Fruit fly (Drosophila melanogaster) whole organism, embryonic: Measurements from ENCODE around the gene CG42535.

Experiments
- Ada2b ChIP-seq: fragments of 200-800 bp; sonication (Bioruptor generic); IDR thresholded peaks from 2 replicates; pipeline ENCODE4 v1.3.6; 2022; ENCODE audit warnings: missing biosample characterization, missing genetic modification characterization
- BEAF-32 ChIP-seq: fragments of 200-800 bp; sonication (Bioruptor generic); optimal IDR thresholded peaks from 3 replicates; lab custom pipeline; 2017; ENCODE audit warnings: missing biosample characterization, missing genetic modification characterization, mild to moderate bottlenecking, moderate library complexity, missing genetic modification reagents
- Bgb ChIP-seq: fragments of 200-800 bp; sonication (Bioruptor generic); IDR thresholded peaks from 2 replicates; pipeline ENCODE4 v1.3.6; 2022; ENCODE audit warnings: missing biosample characterization, missing genetic modification characterization; ENCODE audit not compliant: partially characterized antibody
- CG10147 ChIP-seq: fragments of 200-800 bp; sonication (Bioruptor generic); optimal IDR thresholded peaks from 2 replicates; lab custom pipeline; 2019; ENCODE audit warnings: missing biosample characterization, mild to moderate bottlenecking, missing genetic modification characterization, moderate library complexity
- CG12769 ChIP-seq: fragments of 200-800 bp; sonication (Bioruptor generic); optimal IDR thresholded peaks from 2 replicates; lab custom pipeline; 2019; ENCODE audit warnings: missing biosample characterization, mild to moderate bottlenecking, missing genetic modification characterization, moderate library complexity
- CG14667 ChIP-seq: fragments of 200-800 bp; sonication (Bioruptor generic); IDR thresholded peaks from 2 replicates; pipeline ENCODE4 v1.3.6; 2022; ENCODE audit warnings: missing biosample characterization, missing genetic modification characterization
- CG15269 ChIP-seq: fragments of 200-800 bp; sonication (Bioruptor generic); optimal IDR thresholded peaks from 2 replicates; lab custom pipeline; 2018; ENCODE audit warnings: missing biosample characterization, mild to moderate bottlenecking, missing genetic modification characterization, moderate library complexity
- CG16813 ChIP-seq: fragments of 200-800 bp; sonication (Bioruptor generic); IDR thresholded peaks from 3 replicates; pipeline ENCODE4 v1.3.6; 2022; ENCODE audit warnings: missing biosample characterization, missing genetic modification characterization; ENCODE audit not compliant: partially characterized antibody
- CG17361 ChIP-seq: fragments of 200-800 bp; sonication (Bioruptor generic); IDR thresholded peaks from 3 replicates; pipeline ENCODE4 v1.3.6; 2022; ENCODE audit warnings: missing biosample characterization, missing genetic modification characterization
- CG17912 ChIP-seq: fragments of 200-800 bp; sonication (Bioruptor generic); optimal IDR thresholded peaks from 2 replicates; lab custom pipeline; 2018; ENCODE audit warnings: missing biosample characterization, mild to moderate bottlenecking, missing genetic modification characterization
- CG18599 ChIP-seq: fragments of 200-800 bp; sonication (Bioruptor generic); optimal IDR thresholded peaks from 3 replicates; lab custom pipeline; 2017; ENCODE audit warnings: missing biosample characterization, missing genetic modification characterization, mild to moderate bottlenecking, moderate library complexity, missing genetic modification reagents
- CG2120 ChIP-seq: fragments of 200-800 bp; sonication (Bioruptor generic); optimal IDR thresholded peaks from 3 replicates; lab custom pipeline; 2016; ENCODE audit warnings: missing biosample characterization, missing genetic modification characterization
- CG32772 ChIP-seq: fragments of 200-800 bp; sonication (Bioruptor generic); IDR thresholded peaks from 2 replicates; pipeline ENCODE4 v1.3.6; 2022; ENCODE audit warnings: missing biosample characterization, missing genetic modification characterization
- CG4404 ChIP-seq: fragments of 200-800 bp; sonication (Bioruptor generic); IDR thresholded peaks from 2 replicates; pipeline ENCODE4 v1.3.6; 2022; ENCODE audit warnings: missing biosample characterization, missing genetic modification characterization
- CG5245 ChIP-seq: fragments of 200-800 bp; sonication (Bioruptor generic); optimal IDR thresholded peaks from 3 replicates; lab custom pipeline; 2016; ENCODE audit warnings: missing biosample characterization, missing genetic modification characterization
- CG7987 ChIP-seq: fragments of 200-800 bp; sonication (Bioruptor generic); optimal IDR thresholded peaks from 2 replicates; lab custom pipeline; 2018; ENCODE audit warnings: missing biosample characterization, mild to moderate bottlenecking, missing genetic modification characterization, moderate library complexity
- CG9609 ChIP-seq: fragments of 200-800 bp; sonication (Bioruptor generic); optimal IDR thresholded peaks from 3 replicates; lab custom pipeline; 2016; ENCODE audit warnings: missing biosample characterization, missing genetic modification characterization
- CkIIα-i1 ChIP-seq: fragments of 200-800 bp; sonication (Bioruptor generic); IDR thresholded peaks from 2 replicates; pipeline ENCODE4 v1.3.6; 2022; ENCODE audit warnings: missing biosample characterization, missing genetic modification characterization
- Dip3 ChIP-seq: fragments of 200-800 bp; sonication (Bioruptor generic); optimal IDR thresholded peaks from 3 replicates; lab custom pipeline; 2016; ENCODE audit warnings: missing biosample characterization, missing genetic modification characterization
- HHEX ChIP-seq: fragments of 200-800 bp; sonication (Bioruptor generic); optimal IDR thresholded peaks from 3 replicates; lab custom pipeline; 2017; ENCODE audit warnings: missing biosample characterization, mild to moderate bottlenecking, missing genetic modification characterization, missing genetic modification reagents
- HLHmδ ChIP-seq: fragments of 200-800 bp; sonication (Bioruptor generic); optimal IDR thresholded peaks from 2 replicates; lab custom pipeline; 2018; ENCODE audit warnings: missing biosample characterization, mild to moderate bottlenecking, missing genetic modification characterization, moderate library complexity
- Hr78 ChIP-seq, 2 experiments: fragments of 200-800 bp in 1 of 2; fragments of >200 bp in 1 of 2; sonication (Bioruptor generic) in 1 of 2; optimal IDR thresholded peaks; 2 replicates each; lab custom pipeline; 2017 to 2019; ENCODE audit warnings: missing biosample characterization in 2 of 2, missing genetic modification characterization in 2 of 2, mild to moderate bottlenecking in 1 of 2, moderate library complexity in 1 of 2
- Hsf ChIP-seq: fragments of 200-800 bp; sonication (Bioruptor generic); optimal IDR thresholded peaks from 3 replicates; lab custom pipeline; 2016; ENCODE audit warnings: missing biosample characterization, missing genetic modification characterization
- NC2α ChIP-seq: fragments of 200-800 bp; sonication (Bioruptor generic); optimal IDR thresholded peaks from 2 replicates; lab custom pipeline; 2016; ENCODE audit warnings: missing biosample characterization, missing genetic modification characterization
- Oli ChIP-seq: fragments of 200-800 bp; sonication (Bioruptor generic); optimal IDR thresholded peaks from 2 replicates; lab custom pipeline; 2018; ENCODE audit warnings: missing biosample characterization, mild to moderate bottlenecking, missing genetic modification characterization, moderate library complexity
- Ptx1 ChIP-seq: fragments of 200-800 bp; sonication (Bioruptor generic); IDR thresholded peaks from 2 replicates; pipeline ENCODE4 v1.3.6; 2022; ENCODE audit warnings: missing biosample characterization, missing genetic modification characterization
- Sry-β ChIP-seq: fragments of 200-800 bp; sonication (Bioruptor generic); optimal IDR thresholded peaks from 2 replicates; lab custom pipeline; 2018; ENCODE audit warnings: missing biosample characterization, mild to moderate bottlenecking, missing genetic modification characterization, moderate library complexity
- Stat92E ChIP-seq, 3 experiments: fragments of >200 bp in 2 of 3; fragments of 200-800 bp in 1 of 3; sonication (Bioruptor generic) in 1 of 3; optimal IDR thresholded peaks; 2 replicates each; lab custom pipeline; 2017 to 2019; ENCODE audit warnings: missing biosample characterization in 3 of 3, missing genetic modification characterization in 3 of 3, mild to moderate bottlenecking in 1 of 3, moderate library complexity in 1 of 3
- Vsx1 ChIP-seq: fragments of 200-800 bp; sonication (Bioruptor generic); optimal IDR thresholded peaks from 2 replicates; lab custom pipeline; 2017; ENCODE audit warnings: missing biosample characterization, mild to moderate bottlenecking, missing genetic modification characterization, missing genetic modification reagents
- Xrp1 ChIP-seq: fragments of 200-800 bp; sonication (Bioruptor generic); IDR thresholded peaks from 2 replicates; pipeline ENCODE4 v1.3.6; 2022; ENCODE audit warnings: missing biosample characterization, missing genetic modification characterization
- cad ChIP-seq: fragments of >200 bp; optimal IDR thresholded peaks from 2 replicates; lab custom pipeline; 2017; ENCODE audit warnings: missing biosample characterization, missing genetic modification characterization
- caup ChIP-seq: fragments of 200-800 bp; sonication (Bioruptor generic); optimal IDR thresholded peaks from 3 replicates; lab custom pipeline; 2017; ENCODE audit warnings: missing biosample characterization, mild to moderate bottlenecking, missing genetic modification characterization, moderate library complexity; ENCODE audit not compliant: severe bottlenecking
- chif ChIP-seq, 2 experiments: fragments of 200-800 bp; sonication (Bioruptor generic); optimal IDR thresholded peaks; 3 replicates each; lab custom pipeline; 2016; ENCODE audit warnings: missing biosample characterization in 2 of 2, missing genetic modification characterization in 2 of 2
- dm ChIP-seq: fragments of 200-800 bp; sonication (Bioruptor generic); optimal IDR thresholded peaks from 3 replicates; lab custom pipeline; 2016; ENCODE audit warnings: missing biosample characterization, missing genetic modification characterization
- dysf ChIP-seq: fragments of 200-800 bp; sonication (Bioruptor generic); IDR thresholded peaks from 3 replicates; pipeline ENCODE4 v1.3.6; 2022; ENCODE audit warnings: missing biosample characterization, missing genetic modification characterization
- fd102C ChIP-seq: fragments of 200-800 bp; sonication (Bioruptor generic); optimal IDR thresholded peaks from 2 replicates; lab custom pipeline; 2018; ENCODE audit warnings: missing biosample characterization, mild to moderate bottlenecking, missing genetic modification characterization, moderate library complexity
- ham ChIP-seq: fragments of 200-800 bp; sonication (Bioruptor generic); IDR thresholded peaks from 2 replicates; pipeline ENCODE4 v1.3.6; 2022; ENCODE audit warnings: missing biosample characterization, missing genetic modification characterization
- lola ChIP-seq, 3 experiments: fragments of >200 bp in 2 of 3; fragments of 200-800 bp in 1 of 3; sonication (Bioruptor generic) in 1 of 3; optimal IDR thresholded peaks; 2 replicates each; lab custom pipeline; 2017 to 2019; ENCODE audit warnings: missing biosample characterization in 3 of 3, missing genetic modification characterization in 3 of 3, mild to moderate bottlenecking in 1 of 3, moderate library complexity in 1 of 3
- org-1 ChIP-seq: fragments of 200-800 bp; sonication (Bioruptor generic); optimal IDR thresholded peaks from 2 replicates; lab custom pipeline; 2017; ENCODE audit warnings: missing biosample characterization, missing genetic modification characterization
- pfk ChIP-seq: fragments of 200-800 bp; sonication (Bioruptor generic); optimal IDR thresholded peaks from 2 replicates; lab custom pipeline; 2018; ENCODE audit warnings: missing biosample characterization, mild to moderate bottlenecking, missing genetic modification characterization, moderate library complexity
- pita ChIP-seq: fragments of 200-800 bp; sonication (Bioruptor generic); optimal IDR thresholded peaks from 2 replicates; lab custom pipeline; 2017; ENCODE audit warnings: missing biosample characterization, mild to moderate bottlenecking, missing genetic modification characterization
- repo ChIP-seq: fragments of 200-800 bp; sonication (Bioruptor generic); optimal IDR thresholded peaks from 2 replicates; lab custom pipeline; 2016; ENCODE audit warnings: missing biosample characterization, missing genetic modification characterization
- sc ChIP-seq, 3 experiments: fragments of >200 bp in 2 of 3; fragments of 200-800 bp in 1 of 3; sonication (Bioruptor generic) in 1 of 3; optimal IDR thresholded peaks; 2 replicates in 2 of 3; 3 replicates in 1 of 3; lab custom pipeline; 2017; ENCODE audit warnings: mild to moderate bottlenecking in 1 of 3, missing biosample characterization in 1 of 3, missing genetic modification characterization in 1 of 3, missing genetic modification reagents in 1 of 3
- slp2 ChIP-seq: fragments of 200-800 bp; sonication (Bioruptor generic); optimal IDR thresholded peaks from 2 replicates; lab custom pipeline; 2016; ENCODE audit warnings: missing biosample characterization, missing genetic modification characterization
- tin ChIP-seq: fragments of 200-800 bp; sonication (Bioruptor generic); optimal IDR thresholded peaks from 3 replicates; lab custom pipeline; 2016; ENCODE audit warnings: missing biosample characterization, missing genetic modification characterization
- vfl ChIP-seq: fragments of 200-800 bp; sonication (Bioruptor generic); optimal IDR thresholded peaks from 2 replicates; lab custom pipeline; 2016; ENCODE audit warnings: missing biosample characterization, missing genetic modification characterization
- vvl ChIP-seq: fragments of 200-800 bp; sonication (Bioruptor generic); IDR thresholded peaks from 2 replicates; pipeline ENCODE4 v1.3.6; 2022; ENCODE audit warnings: missing biosample characterization, missing genetic modification characterization

CG42535 gene

dm6 chr3L:10656451-10657198 lies 25.9 kb upstream of the CG42535 start (continued):
- peak; percentile 72 for TF ChIP-seq CG17912 (GFP tag; lab: Kevin White, UChicago)
- TF ChIP-seq slp2 (GFP tag; lab: Kevin White, UChicago): no peak
- TF ChIP-seq Hsf: peak; percentile 22
- no peak for TF ChIP-seq pfk (GFP tag; lab: Kevin White, UChicago)
- peak; percentile 58 for TF ChIP-seq CG2120 (GFP tag; lab: Kevin White, UChicago)
- peak; percentile 78 for TF ChIP-seq CG18599 (GFP tag; lab: Kevin White, UChicago)
- no peak for TF ChIP-seq CG9609 (GFP tag; lab: Kevin White, UChicago)
- TF ChIP-seq lola (GFP tag; optimal IDR thresholded peaks at IDR 0.05; lab: Kevin White, UChicago): peak in 1 of 3 experiments; percentile 4
- no peak for TF ChIP-seq BEAF-32
- TF ChIP-seq ham (GFP tag; lab: Robert Waterston, UW): no peak
- peak; percentile 70 for TF ChIP-seq Xrp1
- peak; percentile 23 for TF ChIP-seq CG5245 (GFP tag; lab: Kevin White, UChicago)
- peak; percentile 63 for TF ChIP-seq NC2α (GFP tag; lab: Kevin White, UChicago)
- peak; percentile 28; the same call in 1 of the 2 replicates for TF ChIP-seq Ada2b (GFP tag; lab: Robert Waterston, UW)
- TF ChIP-seq CG4404 (GFP tag; lab: Robert Waterston, UW): no peak
- peak; percentile 44 for TF ChIP-seq Oli (tag; lab: Kevin White, UChicago)
- TF ChIP-seq tin (GFP tag; lab: Kevin White, UChicago): no peak
- TF ChIP-seq sc (optimal IDR thresholded peaks at IDR 0.05; lab: Kevin White, UChicago): no peak
- TF ChIP-seq sc (GFP tag; optimal IDR thresholded peaks at IDR 0.05; lab: Kevin White, UChicago): peak; percentile 62
- peak; percentile 84 for TF ChIP-seq Vsx1 (GFP tag; lab: Kevin White, UChicago)
- TF ChIP-seq Dip3 (GFP tag; lab: Kevin White, UChicago): peak; percentile 12
- TF ChIP-seq CkIIα-i1 (GFP tag; lab: Robert Waterston, UW): no peak
- TF ChIP-seq CG32772 (GFP tag; lab: Robert Waterston, UW): no peak
- no peak for TF ChIP-seq CG14667
- no peak for TF ChIP-seq cad
- TF ChIP-seq HLHmδ (GFP tag; lab: Kevin White, UChicago): no peak
- TF ChIP-seq org-1 (GFP tag; lab: Kevin White, UChicago): peak; percentile 76
- TF ChIP-seq pita (GFP tag; lab: Kevin White, UChicago): no peak
- peak; percentile 37; the same call in 1 of the 3 replicates for TF ChIP-seq CG17361
- TF ChIP-seq fd102C (GFP tag; lab: Kevin White, UChicago): no peak
- TF ChIP-seq dysf (GFP tag; lab: Robert Waterston, UW): no peak
- no peak for TF ChIP-seq Stat92E (GFP tag; optimal IDR thresholded peaks at IDR 0.05; lab: Kevin White, UChicago)
- peak; percentile 68 for TF ChIP-seq CG15269 (tag; lab: Kevin White, UChicago)
- TF ChIP-seq CG10147 (GFP tag; lab: Kevin White, UChicago): peak; percentile 50
- peak in 1 of 2 experiments; percentile 34 for TF ChIP-seq Hr78 (GFP tag; optimal IDR thresholded peaks at IDR 0.05; lab: Kevin White, UChicago)
- peak; percentile 37 for TF ChIP-seq vfl (GFP tag; lab: Kevin White, UChicago)
- TF ChIP-seq CG7987 (GFP tag; lab: Kevin White, UChicago): peak; percentile 90
- peak; percentile 84 for TF ChIP-seq HHEX (GFP tag; lab: Kevin White, UChicago)
- no peak for TF ChIP-seq dm (GFP tag; lab: Kevin White, UChicago)
- no peak for TF ChIP-seq Bgb (GFP tag; lab: Robert Waterston, UW)
- TF ChIP-seq caup (GFP tag; lab: Kevin White, UChicago): peak; percentile 81
- no peak for TF ChIP-seq CG16813
- TF ChIP-seq vvl (GFP tag; lab: Robert Waterston, UW): no peak
- TF ChIP-seq Ptx1 (GFP tag; lab: Robert Waterston, UW): 0 out of 2 replicates have a peak, but pooled peaks have one; percentile 17
- peak; percentile 26 for TF ChIP-seq Sry-β (GFP tag; lab: Kevin White, UChicago)
- peak; percentile 70 for TF ChIP-seq CG12769 (tag; lab: Kevin White, UChicago)
- TF ChIP-seq repo (GFP tag; lab: Kevin White, UChicago): peak; percentile 11
- peak in 1 of 2 experiments; percentile 66 for TF ChIP-seq chif (GFP tag; optimal IDR thresholded peaks at IDR 0.05; lab: Kevin White, UChicago)
